Worm (Caenorhabditis elegans): ENCODE measurements around the gene lgc-7.

- TF ChIP-seq ahr-1 (tag; optimal IDR thresholded peaks at IDR 0.05) = no peak
- no peak for TF ChIP-seq fkh-10 (GFP tag; optimal IDR thresholded peaks at IDR 0.05)
- no peak for TF ChIP-seq rnt-1 (tag; optimal IDR thresholded peaks at IDR 0.05)
Observed at ce11 chrIV:14704155-14704554, 5.2 kb upstream of the lgc-7 start, which contains the start of gene Y57G11C.40.
